Worm (Caenorhabditis elegans) whole organism, L4 larva: ENCODE results near the gene C34F6.10.

Experiments used
- F37D6.2 ChIP-seq: sonication (generic microtip); optimal IDR thresholded peaks from 2 replicates; lab custom pipeline; 2016; ENCODE audit warnings: mild to moderate bottlenecking, missing genetic modification characterization, missing compliant biosample characterization
- ceh-82 ChIP-seq: sonication (generic microtip); optimal IDR thresholded peaks from 2 replicates; lab custom pipeline; 2017; ENCODE audit warnings: missing biosample characterization, missing genetic modification characterization
- dpl-1 ChIP-seq: fragments of 150-350 bp; optimal IDR thresholded peaks from 2 replicates; lab custom pipeline; 2014; ENCODE audit warnings: missing biosample characterization, missing genetic modification reagents, missing genetic modification characterization
- hlh-30 ChIP-seq: sonication (generic microtip); optimal IDR thresholded peaks from 2 replicates; lab custom pipeline; 2017; ENCODE audit warnings: antibody characterized with exemption, mild to moderate bottlenecking, missing genetic modification characterization, missing compliant biosample characterization; ENCODE audit not compliant: insufficient read depth
- madf-9 ChIP-seq: fragments of 200-800 bp; sonication (Bioruptor generic); conservative IDR thresholded peaks from 2 replicates; pipeline ENCODE4 v1.3.6; 2022; ENCODE audit warnings: missing genetic modification reagents, missing genetic modification characterization, missing compliant biosample characterization
- mdt-29 ChIP-seq: fragments of 200-800 bp; sonication (Bioruptor generic); IDR thresholded peaks from 2 replicates; pipeline ENCODE4 v1.3.6; 2022; ENCODE audit warnings: missing genetic modification reagents, missing genetic modification characterization, missing compliant biosample characterization
- ztf-11 ChIP-seq: fragments of 150-350 bp; optimal IDR thresholded peaks from 2 replicates; lab custom pipeline; 2014; ENCODE audit warnings: missing biosample characterization, missing genetic modification characterization

DNA sequence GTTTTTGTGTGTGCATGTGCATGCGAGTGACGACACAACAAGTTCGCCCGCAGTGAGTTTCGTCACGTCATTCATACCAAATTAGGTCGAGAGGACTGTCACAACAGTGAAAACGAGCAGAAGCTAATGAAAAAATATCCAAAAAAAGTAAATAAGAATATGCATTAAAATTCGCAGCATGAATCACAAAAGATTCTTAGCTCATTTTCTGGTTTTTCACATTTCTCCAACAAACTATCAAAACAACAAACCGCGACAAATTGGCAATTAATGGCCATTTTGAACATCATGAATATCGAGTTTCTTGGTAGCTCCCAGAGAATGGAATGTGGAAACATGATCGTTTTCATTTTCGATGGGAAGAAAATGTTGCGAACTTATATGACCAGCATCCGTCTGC lies 3.2 kb upstream of the C34F6.10 start:
- TF ChIP-seq F37D6.2 (no peak), mdt-29 (no peak), hlh-30 (tag; lab: Kevin White, UChicago) (no peak), dpl-1 (GFP tag; lab: Kevin White, UChicago) (no peak), ceh-82 (no peak), ztf-11 (no peak), madf-9 (GFP tag; lab: Robert Waterston, UW) (no peak)
